Worm (Caenorhabditis elegans) whole organism, mixed stage, embryonic: ENCODE results near the gene C13A2.4.

Experiments
- snpc-4 ChIP-seq: fragments of 150-350 bp; optimal IDR thresholded peaks from 2 replicates; lab custom pipeline; 2014; ENCODE audit warnings: missing biosample characterization, missing genetic modification characterization
- unc-39 ChIP-seq: fragments of 150-350 bp; optimal IDR thresholded peaks from 2 replicates; lab custom pipeline; 2014; ENCODE audit warnings: missing biosample characterization, missing genetic modification characterization

DNA sequence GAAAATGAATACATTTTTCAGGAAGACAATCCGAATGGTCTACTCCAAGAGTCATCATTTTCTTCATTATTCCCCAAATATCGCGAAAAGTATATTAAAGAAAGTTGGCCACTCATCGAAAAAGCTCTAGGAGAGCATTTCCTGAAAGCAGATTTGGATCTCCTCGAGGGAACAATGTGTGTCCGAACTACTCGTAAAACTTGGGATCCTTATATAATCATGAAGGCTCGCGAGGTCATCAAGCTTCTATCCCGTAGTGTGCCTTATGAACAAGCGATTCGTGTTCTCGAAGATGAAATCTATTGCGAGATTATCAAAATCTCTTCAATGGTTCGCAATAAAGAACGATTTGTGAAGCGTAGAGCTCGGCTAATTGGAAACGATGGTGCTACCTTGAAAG, 47.7 kb upstream of the C13A2.4 start:
- TF ChIP-seq snpc-4 (tag; lab: Kevin White, UChicago) (no peak), unc-39 (tag; lab: Kevin White, UChicago) (no peak)
